Fruit fly (Drosophila melanogaster) S2 (cell line): ENCODE measurements around the gene CG32694.
A peak's percentile ranks its signal among the peaks of the same experiment; 100 is the strongest.

Experiments
- CG8478 ChIP-seq: fragments of >200 bp; optimal IDR thresholded peaks from 2 replicates; lab custom pipeline; 2018
- CTCF ChIP-seq, 2 experiments: fragments of >200 bp; optimal IDR thresholded peaks; 2 replicates each; lab custom pipeline; 2018

CG32694 gene

DNA sequence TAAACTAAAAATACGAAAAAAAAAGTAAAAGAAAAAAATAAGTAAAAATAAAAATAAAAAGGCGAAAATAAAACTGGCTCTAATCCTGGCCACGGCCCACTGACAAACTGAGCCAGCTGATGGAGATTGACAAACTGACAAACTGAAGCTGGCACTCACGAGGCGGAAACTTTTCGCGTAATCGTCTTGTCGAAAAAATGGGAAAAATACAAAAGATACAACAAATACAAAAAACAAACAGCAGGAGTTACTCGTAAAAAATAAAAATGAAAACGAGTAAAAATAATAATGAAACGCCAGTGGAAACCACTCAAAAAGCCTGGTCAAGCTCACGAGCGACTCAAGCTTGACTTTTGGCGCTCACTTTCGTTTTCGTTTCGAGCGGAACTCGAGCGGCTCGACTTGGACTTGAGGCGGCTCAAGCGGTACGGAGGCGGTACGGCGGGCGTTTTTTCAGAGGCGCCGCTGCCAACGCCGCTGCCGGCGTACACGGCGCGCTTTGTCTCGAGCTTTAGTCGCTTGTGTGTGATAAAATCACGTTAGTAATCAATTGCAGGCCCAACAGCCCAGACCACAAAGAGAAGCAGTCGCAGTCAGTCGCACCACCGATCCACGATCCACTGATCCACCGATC is at the start of gene CG32694:
TSS of gene CG32694 (plus strand) at position 537 of the 634 bp plus-strand sequence.
- TF ChIP-seq CTCF (optimal IDR thresholded peaks at IDR 0.05; lab: Kevin White, UChicago), result no peak
- TF ChIP-seq CG8478, result no peak

DNA sequence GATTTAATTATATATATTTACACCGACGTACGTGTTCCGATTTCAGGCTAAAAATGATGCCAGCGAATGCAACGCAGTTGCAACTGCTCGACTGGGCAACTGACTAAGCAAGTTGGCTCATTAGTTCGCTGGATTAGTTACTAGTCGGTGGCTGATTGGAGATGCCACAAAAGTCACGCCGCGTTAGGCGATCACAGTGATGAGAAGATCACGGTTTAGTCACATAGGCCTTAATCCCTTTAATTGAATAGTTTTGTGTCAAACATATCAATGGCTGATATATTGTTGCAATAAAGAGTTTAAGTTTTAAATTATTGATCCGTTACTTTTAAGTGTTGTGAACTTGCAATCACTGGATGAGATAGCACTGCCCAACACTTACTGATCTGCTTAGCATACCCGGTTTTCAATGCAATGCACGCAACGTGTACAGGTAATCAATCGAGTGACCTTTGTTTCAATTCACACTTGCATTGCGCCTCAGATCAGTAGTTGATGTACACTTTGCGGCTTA is 24.7 kb upstream of the CG32694 start, which contains the start of the genes CG1791 and CG1889:
TSS of gene CG1791 (minus strand) at position 101 of the 514 bp plus-strand sequence.
TSS of gene CG1889 (plus strand) at position 464 of the 514 bp plus-strand sequence.
- TF ChIP-seq CTCF (optimal IDR thresholded peaks at IDR 0.05; lab: Kevin White, UChicago), result no peak
- TF ChIP-seq CG8478, result no peak

DNA sequence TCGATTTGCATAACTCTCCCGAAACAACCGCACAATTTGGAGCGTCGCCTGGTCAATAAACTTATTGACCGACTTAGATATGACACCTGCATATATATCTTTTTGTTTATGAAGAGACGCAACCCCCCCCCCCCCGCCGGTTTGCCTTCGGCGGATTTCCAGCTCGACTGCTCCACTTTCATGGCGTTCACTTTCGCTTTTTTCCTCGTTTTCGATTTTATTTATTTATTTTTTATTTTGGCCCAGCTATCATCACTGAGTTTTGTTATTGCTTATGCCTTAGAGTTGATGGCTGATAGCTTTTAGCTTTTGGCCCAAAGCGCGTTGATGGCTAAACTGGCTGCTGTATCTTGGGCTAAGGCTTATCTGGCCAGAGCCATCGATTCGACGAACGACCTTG is 13.5 kb upstream of the CG32694 start:
- TF ChIP-seq CTCF (optimal IDR thresholded peaks at IDR 0.05; lab: Kevin White, UChicago), result no peak

DNA sequence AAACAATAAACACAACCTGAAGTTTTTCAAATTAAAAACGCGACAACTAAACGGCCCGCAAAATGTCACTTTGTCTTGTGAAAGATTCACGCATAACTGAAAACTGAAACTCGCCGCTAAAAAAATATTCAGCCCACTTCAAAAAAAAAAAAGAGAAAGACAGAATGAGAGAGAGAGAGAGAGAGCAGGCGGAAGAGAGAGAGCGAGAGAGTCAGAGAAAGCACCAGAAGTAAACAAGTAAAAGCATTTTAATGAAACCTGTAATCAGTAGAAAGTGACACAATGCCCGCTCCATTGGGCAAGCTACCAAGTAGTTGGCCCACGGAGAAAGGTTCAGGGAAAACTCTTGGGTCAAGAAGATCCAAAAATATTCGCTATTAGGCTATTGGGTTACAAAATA is 12.2 kb upstream of the CG32694 start, which contains the start of gene CG43386:
TSS of gene CG43386 (minus strand) at position 101 of the 400 bp plus-strand sequence.
- TF ChIP-seq CTCF (optimal IDR thresholded peaks at IDR 0.05; lab: Kevin White, UChicago), result no peak
- no peak for TF ChIP-seq CG8478

DNA sequence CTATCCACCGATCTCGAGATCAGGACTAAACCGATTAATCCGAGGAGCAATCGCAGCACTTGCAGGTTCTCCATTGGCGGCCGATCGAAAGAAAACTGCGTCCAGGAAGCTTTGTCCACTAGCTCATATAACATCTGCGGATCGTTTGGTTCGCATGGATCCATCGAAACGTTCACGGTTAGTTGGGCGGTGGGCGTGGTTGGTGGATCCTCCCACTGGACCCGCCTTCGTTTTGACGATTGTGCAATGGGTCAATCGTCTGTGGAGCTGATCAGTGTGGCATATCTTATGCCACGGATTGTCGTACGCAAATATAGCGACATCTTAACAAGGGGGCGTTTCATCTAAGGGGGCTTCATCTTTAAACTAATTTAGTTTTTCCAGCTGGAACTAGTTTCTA is 9.0 kb upstream of the CG32694 start, which contains the start of gene CG15252:
TSS of gene CG15252 (minus strand) at position 101 of the 400 bp plus-strand sequence.
- TF ChIP-seq CTCF (optimal IDR thresholded peaks at IDR 0.05; lab: Kevin White, UChicago) (no peak), CG8478 (no peak)

DNA sequence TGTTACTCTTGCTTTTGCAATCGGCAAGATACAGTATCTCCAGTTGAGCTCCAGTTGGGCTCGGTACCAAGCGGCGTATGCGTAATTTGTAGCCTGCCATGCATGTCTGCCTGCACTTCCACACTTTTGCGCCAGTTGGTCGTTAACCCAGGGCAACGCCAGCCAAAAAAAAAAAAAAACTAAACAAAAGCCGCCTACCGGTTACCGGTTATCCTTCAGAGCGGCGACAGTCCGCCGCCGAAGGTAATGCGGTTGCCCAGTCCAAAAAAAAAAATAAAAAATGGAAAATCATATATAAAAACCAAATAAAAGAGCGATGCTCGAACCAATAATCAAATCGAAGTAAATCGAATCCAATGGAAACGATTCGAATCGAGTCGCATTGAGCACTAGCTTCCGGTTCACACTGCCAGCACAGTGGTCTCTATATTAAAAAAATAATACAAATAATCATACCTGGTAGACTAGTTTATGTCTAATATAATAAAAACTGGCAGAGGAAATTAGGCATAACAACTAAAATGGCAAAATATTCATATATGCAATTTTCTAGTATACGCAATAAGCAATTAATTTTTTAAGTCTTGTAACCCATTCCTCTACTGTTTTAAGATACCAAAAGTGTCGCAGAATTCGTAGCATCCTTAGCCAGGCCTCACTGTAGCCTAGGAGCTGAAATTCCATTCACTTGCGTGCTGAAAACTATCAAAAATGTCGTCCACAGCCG is 2.0 kb upstream of the CG32694 start:
- TF ChIP-seq CTCF (optimal IDR thresholded peaks at IDR 0.05; lab: Kevin White, UChicago), result no peak
- TF ChIP-seq CG8478, result no peak

DNA sequence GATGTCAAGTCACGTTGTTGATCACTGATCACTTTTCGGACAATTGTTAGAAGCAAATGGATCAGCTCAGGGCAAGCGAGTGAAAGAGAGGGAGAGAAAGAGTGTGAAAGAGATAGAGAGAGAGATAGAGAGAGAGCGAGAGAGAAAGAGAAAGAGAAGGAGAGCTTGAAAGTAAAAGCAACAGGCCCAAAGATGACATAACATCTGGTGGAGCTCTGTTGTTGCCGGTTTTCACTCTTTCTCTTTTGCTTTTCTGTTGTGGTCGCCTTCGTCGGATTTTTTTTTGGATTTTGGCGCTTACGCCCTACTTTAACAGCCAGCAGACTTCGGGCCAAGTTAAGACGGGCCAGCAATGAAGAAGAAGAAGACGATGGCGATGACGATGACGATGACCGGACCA is 1.5 kb downstream of the CG32694 start:
- TF ChIP-seq CTCF (optimal IDR thresholded peaks at IDR 0.05; lab: Kevin White, UChicago), result no peak
- TF ChIP-seq CG8478, result no peak

DNA sequence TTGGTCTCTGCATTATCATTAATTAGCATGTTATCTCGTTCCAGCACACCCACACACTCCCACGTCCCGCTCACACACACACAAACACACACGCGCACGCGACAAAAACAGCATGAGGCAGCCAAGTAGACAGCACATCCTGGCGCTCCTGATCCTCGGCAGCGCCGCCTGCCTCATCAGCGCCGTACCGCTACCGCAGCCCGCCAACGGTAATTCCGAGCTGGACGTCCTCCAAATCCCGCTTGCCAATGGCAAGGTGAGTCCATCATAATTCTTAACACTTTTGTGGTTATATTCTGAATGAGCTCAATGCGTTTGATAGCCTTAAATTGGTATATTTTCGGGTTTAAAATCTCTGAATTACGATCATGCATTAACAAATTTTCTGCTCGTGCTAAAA is 3.4 kb downstream of the CG32694 start:
- TF ChIP-seq CG8478, result no peak
- TF ChIP-seq CTCF (optimal IDR thresholded peaks at IDR 0.05; lab: Kevin White, UChicago), result no peak

DNA sequence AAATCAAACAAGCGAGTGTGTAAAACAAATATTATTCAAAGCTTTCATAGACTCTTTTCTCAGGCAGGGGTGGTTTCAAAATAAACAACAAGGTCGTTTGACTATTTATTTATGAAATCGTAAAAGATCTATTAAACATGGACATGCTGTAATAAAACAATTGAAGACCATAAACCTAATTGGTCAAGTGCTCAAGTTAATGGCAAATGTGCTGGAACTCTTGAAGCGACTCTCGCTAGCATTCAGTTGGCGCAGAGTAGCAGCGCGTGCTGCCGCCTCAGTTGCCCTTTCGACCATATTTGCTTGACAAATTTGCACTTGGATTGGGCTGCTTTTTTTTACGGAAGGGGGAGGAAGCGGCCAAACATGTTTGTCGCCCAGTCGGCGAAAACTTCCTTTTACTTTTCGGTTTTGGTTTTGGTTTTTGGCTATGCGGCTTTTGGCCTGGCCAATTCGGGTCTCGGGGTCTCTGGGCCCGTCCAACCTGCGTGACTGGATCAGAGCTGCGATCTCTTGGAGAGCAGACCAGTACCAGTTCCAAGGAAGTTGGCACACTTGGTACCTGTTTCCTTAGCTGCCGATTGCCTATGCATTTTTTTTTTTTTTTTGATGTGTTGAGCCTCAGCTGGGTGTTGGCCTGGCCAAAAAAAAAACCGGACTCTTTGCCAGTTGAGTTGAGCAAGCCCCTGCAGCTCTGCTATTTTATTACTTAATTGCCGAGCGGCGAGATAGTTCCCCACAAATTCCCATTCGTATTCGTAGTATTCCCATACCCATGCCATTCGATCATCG is 4.1 kb downstream of the CG32694 start:
- TF ChIP-seq CG8478, result no peak
- TF ChIP-seq CTCF (optimal IDR thresholded peaks at IDR 0.05; lab: Kevin White, UChicago), result no peak

DNA sequence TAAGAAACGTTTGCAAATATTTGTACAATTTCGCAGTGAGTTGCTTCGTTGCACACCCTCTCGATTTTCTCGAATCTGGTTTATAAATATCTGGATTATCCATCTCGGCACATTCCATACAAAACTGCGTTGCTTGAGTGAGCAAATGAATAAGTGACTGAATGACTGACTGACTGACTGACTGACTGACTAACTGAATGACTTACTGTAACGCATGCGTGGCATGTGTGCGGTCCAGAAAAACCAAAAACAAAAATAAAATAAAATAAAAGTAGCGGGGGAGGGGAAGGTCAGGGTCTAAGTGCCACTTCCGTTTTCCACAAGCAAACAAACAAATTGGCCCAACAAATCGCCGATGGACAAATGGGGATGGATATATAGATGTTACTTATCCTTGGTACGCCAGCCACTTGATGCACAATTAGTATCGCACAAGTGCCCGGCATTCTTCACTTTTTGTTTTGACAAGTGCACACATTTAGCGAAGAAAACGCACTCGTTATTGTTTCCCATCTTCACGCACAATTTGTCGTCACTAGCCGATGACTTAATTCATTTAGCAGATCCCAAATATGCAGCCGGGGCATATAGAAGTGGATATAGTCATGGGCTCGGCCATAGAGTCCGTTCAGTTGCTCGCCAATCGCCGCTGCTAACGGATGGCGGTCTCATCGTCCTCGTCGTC is 19.2 kb downstream of the CG32694 start, which contains the start of gene CG33557:
TSS of gene CG33557 (plus strand) at position 635 of the 685 bp plus-strand sequence.
- TF ChIP-seq CG8478 (no peak), CTCF (optimal IDR thresholded peaks at IDR 0.05; lab: Kevin White, UChicago) (no peak)

DNA sequence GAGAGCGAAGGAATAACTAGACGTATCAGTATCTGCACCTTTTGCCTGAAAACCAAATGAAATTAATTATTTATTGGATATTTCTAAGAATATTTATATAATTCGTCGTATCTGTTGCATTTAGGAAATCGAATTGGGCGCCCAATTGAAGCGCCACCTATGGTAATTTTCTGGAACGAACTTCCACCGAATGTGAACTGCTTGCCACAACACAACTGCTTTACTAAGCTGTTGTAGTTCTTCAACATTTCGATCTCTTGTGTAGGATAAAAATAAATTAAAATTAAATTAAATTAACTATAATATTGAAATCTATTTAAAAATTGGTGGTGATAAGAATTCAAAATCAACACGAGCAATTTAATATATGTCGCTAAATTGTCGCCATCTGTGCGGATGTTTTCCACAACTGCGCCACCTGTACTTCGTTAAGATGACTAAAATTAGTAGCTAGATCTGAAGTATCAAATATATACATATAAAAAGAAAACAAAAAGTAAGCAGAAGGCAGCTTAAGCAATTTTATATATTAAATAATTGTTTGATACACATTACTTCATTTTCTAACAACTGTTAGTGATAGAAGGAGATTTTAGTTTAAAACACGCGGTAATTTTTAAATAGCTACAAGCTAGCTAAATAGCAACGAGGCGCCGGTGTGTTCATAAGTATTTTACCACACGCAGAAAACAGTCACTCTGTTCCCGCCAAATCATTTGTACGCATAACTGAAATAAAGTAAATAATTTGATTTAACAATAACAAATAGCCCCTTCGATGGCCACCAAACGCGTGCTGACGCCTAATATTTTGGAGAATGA is 20.5 kb downstream of the CG32694 start, which contains the start of gene Dna2:
TSS of gene Dna2 (plus strand) at position 688 of the 821 bp plus-strand sequence.
- TF ChIP-seq CG8478 (no peak), CTCF (optimal IDR thresholded peaks at IDR 0.05; lab: Kevin White, UChicago) (peak; percentile 19 to 86)

DNA sequence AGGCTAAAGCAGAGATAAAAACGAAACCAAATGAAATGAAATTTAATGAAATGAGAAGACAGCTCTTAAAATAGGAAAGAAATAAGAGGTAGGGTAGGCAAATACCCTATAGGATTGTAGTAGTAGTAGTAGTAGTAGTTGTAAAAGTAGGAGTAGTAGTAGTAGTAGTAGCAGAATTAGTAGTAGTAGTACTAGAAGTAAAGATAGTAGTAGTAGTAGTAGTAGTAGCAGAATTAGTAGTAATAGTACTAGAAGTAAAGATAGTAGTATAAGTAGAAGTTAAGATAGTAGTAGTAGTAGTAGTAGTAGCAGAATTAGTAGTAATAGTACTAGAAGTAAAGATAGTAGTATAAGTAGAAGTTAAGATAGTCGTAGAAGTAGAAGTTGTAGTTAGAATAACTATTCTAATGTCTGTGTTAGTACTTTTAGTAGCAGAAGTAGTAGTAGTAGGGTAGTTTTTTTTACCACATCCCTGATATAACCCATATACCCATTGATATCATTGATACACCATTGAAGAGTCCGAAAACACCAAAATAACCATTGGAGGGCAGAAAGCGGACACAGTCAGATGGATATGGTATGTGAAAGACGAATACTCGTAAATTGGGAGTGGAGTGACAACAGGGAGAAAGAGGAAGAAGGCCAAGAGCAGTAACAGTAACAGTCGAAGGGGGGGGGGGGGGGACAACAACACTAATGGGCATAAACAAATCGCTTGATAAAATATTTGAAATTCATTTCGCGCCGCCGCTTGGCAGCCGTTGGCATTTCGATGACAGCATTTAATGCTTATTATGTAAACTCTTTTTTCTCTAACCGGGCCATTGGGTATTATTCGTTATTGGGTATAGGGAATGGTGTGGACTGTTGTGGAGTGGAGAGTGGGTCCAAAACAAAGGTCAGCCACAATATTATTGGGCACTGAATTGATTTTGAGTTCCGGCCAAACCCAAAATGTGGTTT is 25.5 kb downstream of the CG32694 start:
- TF ChIP-seq CTCF (optimal IDR thresholded peaks at IDR 0.05; lab: Kevin White, UChicago), result no peak
- no peak for TF ChIP-seq CG8478

DNA sequence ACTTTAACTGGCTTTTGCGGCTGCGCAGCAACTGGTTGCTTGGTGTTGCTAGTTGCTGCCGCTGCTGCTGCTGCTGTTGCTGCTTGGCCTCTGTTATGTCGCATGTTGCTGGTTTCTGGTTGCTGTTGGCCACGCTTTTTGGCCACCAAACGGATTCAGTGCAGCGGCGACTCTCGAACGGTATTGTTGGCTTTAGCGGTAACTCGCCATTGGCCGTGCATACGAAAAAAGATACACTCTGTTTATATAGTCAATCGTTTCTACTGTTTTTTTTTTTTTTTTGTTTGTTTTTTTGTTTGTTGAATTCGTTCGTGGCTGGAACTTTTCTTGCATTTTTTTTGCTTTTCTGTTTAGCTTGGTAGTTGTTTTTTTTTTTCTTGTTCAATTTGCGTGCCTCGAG is 27.2 kb downstream of the CG32694 start, which contains the start of gene Cht6:
TSS of gene Cht6 (plus strand) at position 122 of the 400 bp plus-strand sequence.
- TF ChIP-seq CTCF (optimal IDR thresholded peaks at IDR 0.05; lab: Kevin White, UChicago), result no peak
- TF ChIP-seq CG8478, result no peak
